Fruit fly (Drosophila melanogaster): ENCODE results near the gene hemo.

hemo gene

dm6 chr3R:18583881-18584545 is 19.0 kb upstream of the hemo start (continued):
- TF ChIP-seq nom (GFP tag; optimal IDR thresholded peaks at IDR 0.05) (peak; percentile 73), da (GFP tag; optimal IDR thresholded peaks at IDR 0.05) (peak; percentile 86), Pdp1 (GFP tag; optimal IDR thresholded peaks at IDR 0.05) (peak; percentile 97), CG8924 (tag; optimal IDR thresholded peaks at IDR 0.05) (peak; percentile 99), crol (GFP tag; IDR thresholded peaks at IDR 0.05) (peak; percentile 98), bcd (GFP tag; optimal IDR thresholded peaks at IDR 0.05) (peak; percentile 98), nerfin-1 (tag; optimal IDR thresholded peaks at IDR 0.05) (peak; percentile 94), dan (GFP tag; IDR thresholded peaks at IDR 0.05) (peak; percentile 67), btn (GFP tag; optimal IDR thresholded peaks at IDR 0.05) (peak; percentile 89), disco-r (GFP tag; optimal IDR thresholded peaks at IDR 0.05) (peak; percentile 96), chm (GFP tag; IDR thresholded peaks at IDR 0.05) (no peak; the same call in none of the 2 replicates), CG9876 (GFP tag; optimal IDR thresholded peaks at IDR 0.05) (peak; percentile 93), Dip2 (GFP tag; IDR thresholded peaks at IDR 0.05) (0 out of 2 replicates have a peak, but pooled peaks have one; percentile 21), CG14050 (GFP tag; IDR thresholded peaks at IDR 0.05) (peak; percentile 86), cwo (GFP tag; optimal IDR thresholded peaks at IDR 0.05) (peak; percentile 92), lilli (GFP tag; optimal IDR thresholded peaks at IDR 0.05) (peak; percentile 98), CG9817 (tag; optimal IDR thresholded peaks at IDR 0.05) (peak; percentile 93), Gsc (GFP tag; IDR thresholded peaks at IDR 0.05) (peak; percentile 83), Hmr (GFP tag; optimal IDR thresholded peaks at IDR 0.05) (peak; percentile 97), CoRest (tag; optimal IDR thresholded peaks at IDR 0.05) (peak; percentile 99), CG31365 (tag; optimal IDR thresholded peaks at IDR 0.05) (peak; percentile 86), Opbp (GFP tag; IDR thresholded peaks at IDR 0.05; ENCODE audit: partially characterized antibody) (peak; percentile 58; the same call in 1 of the 3 replicates), zen2 (GFP tag; IDR thresholded peaks at IDR 0.05; ENCODE audit: partially characterized antibody) (no peak), CG10274 (GFP tag; optimal IDR thresholded peaks at IDR 0.05) (peak; percentile 99), CG12391 (tag; optimal IDR thresholded peaks at IDR 0.05) (peak; percentile 97), Sin3A (optimal IDR thresholded peaks at IDR 0.05) (no peak), lola (GFP tag; optimal IDR thresholded peaks at IDR 0.05) (peak in 1 of 3 experiments; percentile 97), CG5245 (GFP tag; optimal IDR thresholded peaks at IDR 0.05) (peak; percentile 95), bbx (GFP tag; IDR thresholded peaks at IDR 0.05; ENCODE audit: partially characterized antibody) (peak; percentile 34; the same call in 1 of the 2 replicates), CG32532 (GFP tag; IDR thresholded peaks at IDR 0.05) (peak; percentile 93), sisA (GFP tag; IDR thresholded peaks at IDR 0.05) (peak; percentile 96), CG16863 (GFP tag; optimal IDR thresholded peaks at IDR 0.05) (peak; percentile 97), zf30C (GFP tag; optimal IDR thresholded peaks at IDR 0.05) (no peak), ATbp (GFP tag; optimal IDR thresholded peaks at IDR 0.05) (peak; percentile 98), gcm2 (GFP tag; optimal IDR thresholded peaks at IDR 0.05) (peak; percentile 94), CG11456 (GFP tag; IDR thresholded peaks at IDR 0.05) (peak; percentile 96), Vsx1 (GFP tag; optimal IDR thresholded peaks at IDR 0.05) (peak; percentile 95), CG12219 (GFP tag; optimal IDR thresholded peaks at IDR 0.05) (peak; percentile 93), tap (tag; optimal IDR thresholded peaks at IDR 0.05) (peak; percentile 97), CG10431 (GFP tag; optimal IDR thresholded peaks at IDR 0.05) (peak; percentile 96), CG1602 (GFP tag; optimal IDR thresholded peaks at IDR 0.05) (peak; percentile 97), sqz (GFP tag; optimal IDR thresholded peaks at IDR 0.05) (peak; percentile 89), otp (GFP tag; IDR thresholded peaks at IDR 0.05) (peak; percentile 97), lbe (GFP tag; optimal IDR thresholded peaks at IDR 0.05) (peak; percentile 33), Neu2 (GFP tag; optimal IDR thresholded peaks at IDR 0.05; ENCODE audit: borderline replicate concordance) (peak; percentile 82), CG11398 (GFP tag; optimal IDR thresholded peaks at IDR 0.05) (peak; percentile 96), bsh (GFP tag; optimal IDR thresholded peaks at IDR 0.05) (peak; percentile 89 to 98), tio (GFP tag; optimal IDR thresholded peaks at IDR 0.05) (peak; percentile 98)
